Worm (Caenorhabditis elegans) whole organism, L3 larva: ENCODE measurements around the gene enee-1.

Experiments
- R02D3.7 ChIP-seq: fragments of 150-350 bp; optimal IDR thresholded peaks from 2 replicates; lab custom pipeline; 2014; ENCODE audit warnings: missing biosample characterization, missing genetic modification characterization
- ZK546.5 ChIP-seq: sonication (generic microtip); optimal IDR thresholded peaks from 2 replicates; lab custom pipeline; 2017; ENCODE audit warnings: missing biosample characterization, missing genetic modification characterization
- aly-2 ChIP-seq: fragments of 150-350 bp; optimal IDR thresholded peaks from 2 replicates; lab custom pipeline; 2014; ENCODE audit warnings: missing biosample characterization, missing genetic modification characterization
- ama-1 ChIP-seq: fragments of 150-350 bp; optimal IDR thresholded peaks from 2 replicates; lab custom pipeline; 2018
- ceh-16 ChIP-seq: sonication (generic microtip); optimal IDR thresholded peaks from 2 replicates; lab custom pipeline; 2017; ENCODE audit warnings: missing biosample characterization, missing genetic modification characterization
- ceh-28 ChIP-seq: fragments of 150-350 bp; optimal IDR thresholded peaks from 2 replicates; lab custom pipeline; 2014; ENCODE audit warnings: missing biosample characterization, missing genetic modification reagents, missing genetic modification characterization
- ceh-82 ChIP-seq: fragments of 150-350 bp; optimal IDR thresholded peaks from 2 replicates; lab custom pipeline; 2014; ENCODE audit warnings: missing biosample characterization, missing genetic modification characterization
- ceh-9 ChIP-seq: sonication (generic microtip); optimal IDR thresholded peaks from 2 replicates; lab custom pipeline; 2018; ENCODE audit warnings: missing biosample characterization, missing genetic modification characterization
- daf-12 ChIP-seq: fragments of 150-350 bp; optimal IDR thresholded peaks from 2 replicates; lab custom pipeline; 2014; ENCODE audit warnings: missing biosample characterization, missing genetic modification reagents, missing genetic modification characterization
- egl-27 ChIP-seq: sonication (generic microtip); optimal IDR thresholded peaks from 4 replicates; lab custom pipeline; 2017; ENCODE audit warnings: missing biosample characterization, missing genetic modification reagents, missing genetic modification characterization
- egl-5 ChIP-seq: fragments of 150-350 bp; optimal IDR thresholded peaks from 2 replicates; lab custom pipeline; 2017; ENCODE audit warnings: missing biosample characterization, missing genetic modification reagents, missing genetic modification characterization, inconsistent platforms
- elt-1 ChIP-seq: fragments of 150-350 bp; optimal IDR thresholded peaks from 2 replicates; lab custom pipeline; 2014; ENCODE audit warnings: missing biosample characterization, missing genetic modification characterization
- elt-2 ChIP-seq: sonication (generic microtip); optimal IDR thresholded peaks from 2 replicates; lab custom pipeline; 2016; ENCODE audit warnings: missing genetic modification reagents, mild to moderate bottlenecking, missing genetic modification characterization, missing compliant biosample characterization
- elt-3 ChIP-seq, 3 experiments: fragments of 150-350 bp in 1 of 3; sonication (generic microtip) in 2 of 3; optimal IDR thresholded peaks; 2 replicates in 2 of 3; 4 replicates in 1 of 3; lab custom pipeline; 2014 to 2017; ENCODE audit warnings: missing biosample characterization in 3 of 3, missing genetic modification characterization in 3 of 3
- eor-1 ChIP-seq, 2 experiments: fragments of 150-350 bp; optimal IDR thresholded peaks; 2 replicates each; lab custom pipeline; 2014 to 2018; ENCODE audit warnings: missing biosample characterization in 2 of 2, missing genetic modification characterization in 2 of 2
- fkh-10 ChIP-seq: sonication (generic microtip); optimal IDR thresholded peaks from 2 replicates; lab custom pipeline; 2017; ENCODE audit warnings: missing biosample characterization, missing genetic modification reagents, missing genetic modification characterization
- fkh-2 ChIP-seq: fragments of 150-350 bp; optimal IDR thresholded peaks from 2 replicates; lab custom pipeline; 2014; ENCODE audit warnings: missing biosample characterization, missing genetic modification reagents, missing genetic modification characterization
- fos-1 ChIP-seq: fragments of 150-350 bp; optimal IDR thresholded peaks from 2 replicates; lab custom pipeline; 2014; ENCODE audit warnings: missing biosample characterization, missing genetic modification characterization
- hmg-11 ChIP-seq: sonication (generic microtip); optimal IDR thresholded peaks from 2 replicates; lab custom pipeline; 2016; ENCODE audit warnings: missing genetic modification characterization, missing compliant biosample characterization
- jun-1 ChIP-seq: fragments of 150-350 bp; optimal IDR thresholded peaks from 2 replicates; lab custom pipeline; 2014; ENCODE audit warnings: missing biosample characterization, missing genetic modification reagents, missing genetic modification characterization
- lin-15B ChIP-seq: fragments of 150-350 bp; optimal IDR thresholded peaks from 2 replicates; lab custom pipeline; 2014; ENCODE audit warnings: missing biosample characterization, missing genetic modification characterization
- lin-39 ChIP-seq: fragments of 150-350 bp; optimal IDR thresholded peaks from 2 replicates; lab custom pipeline; 2018; ENCODE audit warnings: missing biosample characterization, missing genetic modification reagents, missing genetic modification characterization
- lsy-12 ChIP-seq: sonication (generic microtip); optimal IDR thresholded peaks from 2 replicates; lab custom pipeline; 2016; ENCODE audit warnings: mild to moderate bottlenecking, missing genetic modification characterization, missing compliant biosample characterization
- mdl-1 ChIP-seq: fragments of 150-350 bp; optimal IDR thresholded peaks from 2 replicates; lab custom pipeline; 2014; ENCODE audit warnings: missing biosample characterization, missing genetic modification characterization
- mml-1 ChIP-seq: fragments of 150-350 bp; sonication (generic microtip); optimal IDR thresholded peaks from 3 replicates; lab custom pipeline; 2014; ENCODE audit warnings: missing biosample characterization, missing genetic modification characterization
- nfya-1 ChIP-seq: sonication (generic microtip); optimal IDR thresholded peaks from 2 replicates; lab custom pipeline; 2017; ENCODE audit warnings: missing genetic modification characterization, mild to moderate bottlenecking, missing compliant biosample characterization, antibody characterized with exemption, moderate library complexity; ENCODE audit not compliant: insufficient read depth
- nhr-11 ChIP-seq: fragments of 150-350 bp; optimal IDR thresholded peaks from 2 replicates; lab custom pipeline; 2014; ENCODE audit warnings: missing biosample characterization, missing genetic modification characterization
- nhr-12 ChIP-seq: fragments of 150-350 bp; optimal IDR thresholded peaks from 2 replicates; lab custom pipeline; 2014; ENCODE audit warnings: missing biosample characterization, missing genetic modification characterization
- nhr-23 ChIP-seq: fragments of 150-350 bp; optimal IDR thresholded peaks from 2 replicates; lab custom pipeline; 2014; ENCODE audit warnings: missing biosample characterization, missing genetic modification reagents, missing genetic modification characterization
- nhr-237 ChIP-seq: fragments of 150-350 bp; optimal IDR thresholded peaks from 2 replicates; lab custom pipeline; 2014; ENCODE audit warnings: missing biosample characterization, missing genetic modification characterization
- nhr-25 ChIP-seq: sonication (generic microtip); optimal IDR thresholded peaks from 2 replicates; lab custom pipeline; 2017; ENCODE audit warnings: missing biosample characterization, missing genetic modification characterization
- nhr-28 ChIP-seq: fragments of 150-350 bp; optimal IDR thresholded peaks from 2 replicates; lab custom pipeline; 2014; ENCODE audit warnings: missing biosample characterization, missing genetic modification characterization
- nhr-43 ChIP-seq: sonication (generic microtip); optimal IDR thresholded peaks from 2 replicates; lab custom pipeline; 2016; ENCODE audit warnings: mild to moderate bottlenecking, missing genetic modification characterization, missing compliant biosample characterization; ENCODE audit not compliant: poor library complexity, severe bottlenecking
- nhr-67 ChIP-seq: fragments of 150-350 bp; optimal IDR thresholded peaks from 2 replicates; lab custom pipeline; 2014; ENCODE audit warnings: missing biosample characterization, missing genetic modification characterization
- nhr-76 ChIP-seq: fragments of 150-350 bp; sonication (generic microtip); optimal IDR thresholded peaks from 5 replicates; lab custom pipeline; 2014; ENCODE audit warnings: missing biosample characterization, missing genetic modification characterization
- nhr-77 ChIP-seq: fragments of 150-350 bp; optimal IDR thresholded peaks from 2 replicates; lab custom pipeline; 2014; ENCODE audit warnings: missing biosample characterization, missing genetic modification characterization
- pha-4 ChIP-seq: fragments of 150-350 bp; optimal IDR thresholded peaks from 2 replicates; lab custom pipeline; 2014; ENCODE audit warnings: missing biosample characterization, missing genetic modification reagents, missing genetic modification characterization
- pqm-1 ChIP-seq: fragments of 150-350 bp; optimal IDR thresholded peaks from 2 replicates; lab custom pipeline; 2017; ENCODE audit warnings: missing biosample characterization, missing genetic modification characterization, inconsistent platforms
- sea-2 ChIP-seq: fragments of 150-350 bp; sonication (generic microtip); optimal IDR thresholded peaks from 4 replicates; lab custom pipeline; 2014; ENCODE audit warnings: missing biosample characterization, missing genetic modification reagents, missing genetic modification characterization
- skn-1 ChIP-seq: fragments of 150-350 bp; optimal IDR thresholded peaks from 2 replicates; lab custom pipeline; 2014; ENCODE audit warnings: missing biosample characterization, missing genetic modification characterization
- snpc-4 ChIP-seq: fragments of 150-350 bp; optimal IDR thresholded peaks from 2 replicates; lab custom pipeline; 2014; ENCODE audit warnings: missing biosample characterization, missing genetic modification characterization
- tbx-2 ChIP-seq: sonication (generic microtip); optimal IDR thresholded peaks from 2 replicates; lab custom pipeline; 2016; ENCODE audit warnings: mild to moderate bottlenecking, missing genetic modification characterization, missing compliant biosample characterization
- unc-39 ChIP-seq: sonication (generic microtip); optimal IDR thresholded peaks from 4 replicates; lab custom pipeline; 2017; ENCODE audit warnings: missing biosample characterization, missing genetic modification characterization
- unc-62 ChIP-seq: fragments of 150-350 bp; sonication (generic microtip); optimal IDR thresholded peaks from 4 replicates; lab custom pipeline; 2014; ENCODE audit warnings: missing biosample characterization, missing genetic modification reagents, missing genetic modification characterization
- zag-1 ChIP-seq: fragments of 150-350 bp; optimal IDR thresholded peaks from 2 replicates; lab custom pipeline; 2014; ENCODE audit warnings: missing biosample characterization, missing genetic modification characterization
- ztf-11 ChIP-seq: fragments of 150-350 bp; optimal IDR thresholded peaks from 2 replicates; lab custom pipeline; 2014; ENCODE audit warnings: missing biosample characterization, missing genetic modification characterization
- ztf-4 ChIP-seq: fragments of 150-350 bp; optimal IDR thresholded peaks from 2 replicates; lab custom pipeline; 2014; ENCODE audit warnings: missing biosample characterization, missing genetic modification characterization

The enee-1 gene

ce11 chrII:12685-13084, 11.8 kb upstream of the enee-1 start, which contains the start of gene best-3:
Gene best-3 (plus strand): TSS chrII:12985.
- TF ChIP-seq jun-1 (tag; lab: Kevin White, UChicago) (no peak), ZK546.5 (tag; lab: Kevin White, UChicago) (no peak), ceh-28 (no peak), nhr-76 (tag; lab: Kevin White, UChicago) (no peak), nhr-67 (tag; lab: Kevin White, UChicago) (no peak), ceh-82 (tag; lab: Kevin White, UChicago) (no peak), elt-1 (tag; lab: Kevin White, UChicago) (no peak), lin-15B (tag; lab: Kevin White, UChicago) (no peak), R02D3.7 (tag; lab: Kevin White, UChicago) (no peak), tbx-2 (tag; lab: Kevin White, UChicago) (no peak), fos-1 (tag; lab: Kevin White, UChicago) (no peak), unc-39 (tag; lab: Kevin White, UChicago) (no peak), elt-2 (no peak)

DNA sequence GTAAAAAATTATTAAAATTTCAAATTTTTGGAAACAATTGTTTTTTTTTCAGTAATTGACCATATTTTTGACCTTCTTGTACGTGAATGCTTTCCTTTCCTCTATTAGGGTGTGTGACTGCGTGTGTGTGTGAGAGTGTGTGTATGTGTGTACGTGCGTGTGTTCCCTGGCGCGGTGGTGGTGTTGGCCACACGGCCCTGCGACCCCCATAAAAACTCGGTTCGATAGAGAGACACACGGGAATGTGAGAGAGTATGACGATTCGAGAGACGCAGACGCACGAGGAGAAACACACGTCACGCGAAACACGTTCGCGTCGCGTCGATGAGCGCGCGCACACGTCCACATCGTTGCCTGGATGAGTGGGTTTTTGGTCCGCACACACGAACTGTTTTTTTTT, 5.7 kb upstream of the enee-1 start:
- TF ChIP-seq aly-2 (tag; lab: Kevin White, UChicago): no peak
- no peak for TF ChIP-seq mml-1 (tag; lab: Kevin White, UChicago)
- TF ChIP-seq R02D3.7 (tag; lab: Kevin White, UChicago): peak; percentile 12
- no peak for TF ChIP-seq ceh-9
- TF ChIP-seq nhr-12 (tag; lab: Kevin White, UChicago): no peak
- peak; percentile 42 for TF ChIP-seq tbx-2 (tag; lab: Kevin White, UChicago)
- peak; percentile 66 for TF ChIP-seq elt-2
- TF ChIP-seq lin-39 (tag; lab: Kevin White, UChicago): peak; percentile 85
- TF ChIP-seq ama-1 (lab: Kevin White, UChicago): no peak
- TF ChIP-seq egl-27 (tag; lab: Kevin White, UChicago): no peak
- TF ChIP-seq elt-3 (tag; optimal IDR thresholded peaks at IDR 0.05; lab: Kevin White, UChicago): peak in 1 of 3 experiments; percentile 61
- TF ChIP-seq nhr-76 (tag; lab: Kevin White, UChicago): no peak
- no peak for TF ChIP-seq fkh-2 (tag; lab: Kevin White, UChicago)
- no peak for TF ChIP-seq fkh-10 (GFP tag; lab: Kevin White, UChicago)
- peak; percentile 75 for TF ChIP-seq nfya-1 (tag; lab: Kevin White, UChicago)
- peak; percentile 60 for TF ChIP-seq ceh-28
- peak; percentile 72 for TF ChIP-seq jun-1 (tag; lab: Kevin White, UChicago)
- peak; percentile 95 for TF ChIP-seq nhr-25 (tag; lab: Kevin White, UChicago)
- TF ChIP-seq lsy-12: peak; percentile 26
- no peak for TF ChIP-seq eor-1 (tag; optimal IDR thresholded peaks at IDR 0.05; lab: Kevin White, UChicago)
- peak; percentile 58 for TF ChIP-seq lin-15B (tag; lab: Kevin White, UChicago)
- no peak for TF ChIP-seq nhr-28 (tag; lab: Kevin White, UChicago)
- no peak for TF ChIP-seq fos-1 (tag; lab: Kevin White, UChicago)
- no peak for TF ChIP-seq ZK546.5 (tag; lab: Kevin White, UChicago)
- TF ChIP-seq pqm-1 (tag; lab: Kevin White, UChicago): peak; percentile 9
- peak; percentile 46 for TF ChIP-seq ztf-4 (tag; lab: Kevin White, UChicago)
- no peak for TF ChIP-seq skn-1
- peak; percentile 85 for TF ChIP-seq egl-5 (tag; lab: Kevin White, UChicago)
- peak; percentile 96 for TF ChIP-seq hmg-11 (tag; lab: Kevin White, UChicago)
- no peak for TF ChIP-seq nhr-237 (tag; lab: Kevin White, UChicago)
- TF ChIP-seq ceh-82 (tag; lab: Kevin White, UChicago): no peak
- no peak for TF ChIP-seq unc-62 (GFP tag; lab: Kevin White, UChicago)
- no peak for TF ChIP-seq daf-12 (tag; lab: Kevin White, UChicago)
- TF ChIP-seq nhr-67 (tag; lab: Kevin White, UChicago): no peak
- TF ChIP-seq ceh-16 (tag; lab: Kevin White, UChicago): no peak
- TF ChIP-seq mdl-1 (tag; lab: Kevin White, UChicago): peak; percentile 68
- peak; percentile 81 for TF ChIP-seq nhr-23 (tag; lab: Kevin White, UChicago)
- no peak for TF ChIP-seq unc-39 (tag; lab: Kevin White, UChicago)
- TF ChIP-seq snpc-4 (tag; lab: Kevin White, UChicago): peak; percentile 51
- peak; percentile 56 for TF ChIP-seq nhr-43 (tag; lab: Kevin White, UChicago)
- TF ChIP-seq sea-2 (GFP tag; lab: Kevin White, UChicago): no peak
- no peak for TF ChIP-seq nhr-77
- no peak for TF ChIP-seq pha-4 (tag; lab: Kevin White, UChicago)
- TF ChIP-seq zag-1 (tag; lab: Kevin White, UChicago): no peak
- TF ChIP-seq nhr-11: no peak
- TF ChIP-seq elt-1 (tag; lab: Kevin White, UChicago): no peak
- no peak for TF ChIP-seq ztf-11 (tag; lab: Kevin White, UChicago)
